Worm (Caenorhabditis elegans) whole organism, mixed stage, embryonic: Measurements from ENCODE around the gene fem-2.

Experiments used
- M03D4.4 ChIP-seq: sonication (generic microtip); optimal IDR thresholded peaks from 2 replicates; lab custom pipeline; 2017; ENCODE audit warnings: mild to moderate bottlenecking, missing genetic modification characterization, missing compliant biosample characterization
- bed-3 ChIP-seq: fragments of 200-800 bp; sonication (Bioruptor generic); optimal IDR thresholded peaks from 3 replicates; lab custom pipeline; 2018; ENCODE audit warnings: mild to moderate bottlenecking, missing genetic modification characterization, moderate library complexity, missing compliant biosample characterization
- blmp-1 ChIP-seq: fragments of 150-350 bp; optimal IDR thresholded peaks from 2 replicates; lab custom pipeline; 2014; ENCODE audit warnings: missing biosample characterization, missing genetic modification characterization
- ceh-39 ChIP-seq: fragments of 150-350 bp; optimal IDR thresholded peaks from 2 replicates; lab custom pipeline; 2014; ENCODE audit warnings: missing biosample characterization, missing genetic modification characterization
- ceh-43 ChIP-seq: fragments of 200-800 bp; sonication (Bioruptor generic); optimal IDR thresholded peaks from 2 replicates; lab custom pipeline; 2018; ENCODE audit warnings: mild to moderate bottlenecking, missing genetic modification characterization, moderate library complexity, missing compliant biosample characterization
- ceh-83 ChIP-seq: fragments of 200-800 bp; sonication (Bioruptor generic); optimal IDR thresholded peaks from 2 replicates; lab custom pipeline; 2018; ENCODE audit warnings: mild to moderate bottlenecking, missing genetic modification characterization, missing compliant biosample characterization
- ces-1 ChIP-seq: fragments of 150-350 bp; optimal IDR thresholded peaks from 2 replicates; lab custom pipeline; 2014; ENCODE audit warnings: missing biosample characterization, missing genetic modification reagents, missing genetic modification characterization
- cnd-1 ChIP-seq: fragments of 200-800 bp; sonication (Bioruptor generic); optimal IDR thresholded peaks from 2 replicates; lab custom pipeline; 2018; ENCODE audit warnings: mild to moderate bottlenecking, missing genetic modification characterization, missing compliant biosample characterization
- drap-1 ChIP-seq: fragments of 200-800 bp; sonication (Bioruptor generic); optimal IDR thresholded peaks from 3 replicates; lab custom pipeline; 2018; ENCODE audit warnings: mild to moderate bottlenecking, missing genetic modification characterization, missing compliant biosample characterization
- elt-1 ChIP-seq: sonication (generic microtip); optimal IDR thresholded peaks from 2 replicates; lab custom pipeline; 2017; ENCODE audit warnings: missing genetic modification characterization, mild to moderate bottlenecking, missing compliant biosample characterization, antibody characterized with exemption, moderate library complexity, borderline replicate concordance; ENCODE audit not compliant: insufficient read depth
- ham-2 ChIP-seq: fragments of 200-800 bp; sonication (Bioruptor generic); optimal IDR thresholded peaks from 2 replicates; lab custom pipeline; 2018; ENCODE audit warnings: mild to moderate bottlenecking, missing genetic modification characterization, missing compliant biosample characterization
- hlh-1 ChIP-seq: fragments of 150-350 bp; optimal IDR thresholded peaks from 2 replicates; lab custom pipeline; 2014; ENCODE audit warnings: missing biosample characterization, missing genetic modification reagents, missing genetic modification characterization
- lin-13 ChIP-seq: fragments of 150-350 bp; optimal IDR thresholded peaks from 2 replicates; lab custom pipeline; 2014; ENCODE audit warnings: missing biosample characterization, missing genetic modification characterization
- lin-32 ChIP-seq: fragments of 200-800 bp; sonication (Bioruptor generic); optimal IDR thresholded peaks from 2 replicates; lab custom pipeline; 2018; ENCODE audit warnings: mild to moderate bottlenecking, missing genetic modification characterization, missing compliant biosample characterization
- mab-5 ChIP-seq: fragments of 150-350 bp; optimal IDR thresholded peaks from 2 replicates; lab custom pipeline; 2014; ENCODE audit warnings: missing biosample characterization, missing genetic modification characterization
- mep-1 ChIP-seq: fragments of 150-350 bp; optimal IDR thresholded peaks from 2 replicates; lab custom pipeline; 2017; ENCODE audit warnings: missing biosample characterization, missing genetic modification reagents, missing genetic modification characterization, inconsistent platforms
- mls-2 ChIP-seq: sonication (generic microtip); optimal IDR thresholded peaks from 2 replicates; lab custom pipeline; 2016; ENCODE audit warnings: mild to moderate bottlenecking, missing genetic modification characterization, moderate library complexity, missing compliant biosample characterization
- nhr-12 ChIP-seq: fragments of 150-350 bp; optimal IDR thresholded peaks from 2 replicates; lab custom pipeline; 2014; ENCODE audit warnings: missing biosample characterization, missing genetic modification characterization
- nhr-237 ChIP-seq: fragments of 150-350 bp; optimal IDR thresholded peaks from 2 replicates; lab custom pipeline; 2014; ENCODE audit warnings: missing biosample characterization, missing genetic modification characterization
- nhr-28 ChIP-seq: fragments of 150-350 bp; optimal IDR thresholded peaks from 2 replicates; lab custom pipeline; 2014; ENCODE audit warnings: missing biosample characterization, missing genetic modification characterization
- nhr-76 ChIP-seq: sonication (generic microtip); optimal IDR thresholded peaks from 2 replicates; lab custom pipeline; 2017; ENCODE audit warnings: missing biosample characterization, missing genetic modification characterization
- sem-2 ChIP-seq: fragments of 200-800 bp; sonication (Bioruptor generic); optimal IDR thresholded peaks from 2 replicates; lab custom pipeline; 2018; ENCODE audit warnings: mild to moderate bottlenecking, missing genetic modification characterization, missing compliant biosample characterization
- snpc-4 ChIP-seq: fragments of 150-350 bp; optimal IDR thresholded peaks from 2 replicates; lab custom pipeline; 2014; ENCODE audit warnings: missing biosample characterization, missing genetic modification characterization
- sptf-1 ChIP-seq: sonication (generic microtip); optimal IDR thresholded peaks from 2 replicates; lab custom pipeline; 2017; ENCODE audit warnings: mild to moderate bottlenecking, missing genetic modification characterization, moderate library complexity, missing compliant biosample characterization
- tbx-8 ChIP-seq: fragments of 200-800 bp; sonication (Bioruptor generic); optimal IDR thresholded peaks from 2 replicates; lab custom pipeline; 2018; ENCODE audit warnings: mild to moderate bottlenecking, missing genetic modification characterization, moderate library complexity, missing compliant biosample characterization
- unc-120 ChIP-seq: sonication (generic microtip); optimal IDR thresholded peaks from 2 replicates; lab custom pipeline; 2017; ENCODE audit warnings: missing genetic modification characterization, missing compliant biosample characterization; ENCODE audit not compliant: poor library complexity, severe bottlenecking
- unc-39 ChIP-seq: fragments of 150-350 bp; optimal IDR thresholded peaks from 2 replicates; lab custom pipeline; 2014; ENCODE audit warnings: missing biosample characterization, missing genetic modification characterization
- unc-62 ChIP-seq: fragments of 150-350 bp; optimal IDR thresholded peaks from 2 replicates; lab custom pipeline; 2014; ENCODE audit warnings: missing biosample characterization, missing genetic modification reagents, missing genetic modification characterization
- zip-8 ChIP-seq: fragments of 150-350 bp; optimal IDR thresholded peaks from 2 replicates; lab custom pipeline; 2014; ENCODE audit warnings: missing biosample characterization, missing genetic modification characterization
- ztf-11 ChIP-seq: fragments of 150-350 bp; optimal IDR thresholded peaks from 2 replicates; lab custom pipeline; 2014; ENCODE audit warnings: missing biosample characterization, missing genetic modification characterization

Gene fem-2

ce11 chrIII:634618-635017 lies at the start of gene fem-2:
Gene fem-2 (minus strand): TSS chrIII:634626.
- TF ChIP-seq ces-1 (peak; percentile 83), elt-1 (no peak)

DNA sequence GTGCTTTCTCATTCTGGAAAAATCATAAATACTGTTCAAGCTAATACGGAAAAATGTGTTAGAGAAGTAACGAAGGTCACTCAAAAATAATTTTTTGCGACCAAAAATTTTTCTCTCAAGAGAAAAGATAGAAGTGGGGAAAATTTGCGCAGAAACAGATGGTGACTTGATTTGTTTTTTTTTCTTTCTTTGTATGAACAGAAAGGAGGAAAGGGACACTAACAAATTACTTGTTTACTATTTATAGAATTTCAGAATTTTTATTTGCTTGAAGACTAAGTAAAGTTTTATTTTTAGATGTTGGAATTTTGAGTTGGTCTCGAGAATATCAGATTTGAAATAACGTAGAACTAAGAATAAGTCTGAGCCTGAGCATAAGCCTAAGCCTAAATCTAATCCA lies 48.9 kb upstream of the fem-2 start, which contains the start of gene W02B3.4:
Gene W02B3.4 (minus strand): TSS at position 101 of the 400 bp plus-strand sequence.
- TF ChIP-seq tbx-8 (GFP tag; lab: Kevin White, UChicago), result no peak
- TF ChIP-seq unc-120 (tag; lab: Kevin White, UChicago), result no peak
- no peak for TF ChIP-seq ceh-83 (GFP tag; lab: Kevin White, UChicago)
- TF ChIP-seq mab-5 (tag; lab: Kevin White, UChicago), result no peak
- TF ChIP-seq M03D4.4, result no peak

DNA sequence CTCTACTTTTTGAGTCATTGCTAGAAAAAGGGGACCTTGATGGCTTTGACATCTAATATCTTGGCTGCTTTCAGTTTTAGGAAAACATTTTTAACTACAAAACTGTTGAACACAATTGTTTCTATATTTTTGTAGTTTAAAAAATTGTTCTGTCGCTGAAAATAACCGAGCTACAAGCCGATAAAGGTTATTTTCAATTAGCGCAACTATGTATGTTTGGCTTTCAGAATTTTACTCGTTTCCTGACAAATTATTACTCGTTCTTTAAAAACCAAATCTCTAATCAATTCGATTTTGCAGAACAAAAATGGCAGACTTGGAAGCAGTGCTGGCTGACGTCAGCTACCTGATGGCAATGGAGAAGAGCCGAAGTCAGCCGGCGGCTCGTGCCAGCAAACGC lies 41.4 kb upstream of the fem-2 start, which contains the start of gene grk-2:
Gene grk-2 (plus strand): TSS at position 301 of the 400 bp plus-strand sequence.
- no peak for TF ChIP-seq nhr-12 (tag; lab: Kevin White, UChicago)
- TF ChIP-seq cnd-1, result no peak
- TF ChIP-seq lin-32, result no peak
- no peak for TF ChIP-seq unc-120 (tag; lab: Kevin White, UChicago)
- TF ChIP-seq mep-1 (tag; lab: Kevin White, UChicago), result no peak
- no peak for TF ChIP-seq hlh-1 (tag; lab: Kevin White, UChicago)
- no peak for TF ChIP-seq zip-8 (tag; lab: Kevin White, UChicago)
- no peak for TF ChIP-seq drap-1 (GFP tag; lab: Kevin White, UChicago)
- no peak for TF ChIP-seq unc-39
- TF ChIP-seq unc-62 (GFP tag; lab: Kevin White, UChicago), result no peak
- no peak for TF ChIP-seq sem-2 (GFP tag; lab: Kevin White, UChicago)
- TF ChIP-seq bed-3 (GFP tag; lab: Kevin White, UChicago), result no peak
- TF ChIP-seq ceh-43, result no peak
- TF ChIP-seq mls-2, result no peak
- TF ChIP-seq ceh-39 (tag; lab: Kevin White, UChicago), result no peak
- TF ChIP-seq ceh-83 (GFP tag; lab: Kevin White, UChicago), result no peak

- TF ChIP-seq nhr-12 (tag; lab: Kevin White, UChicago), result no peak
- peak; percentile 96 for TF ChIP-seq ces-1
- no peak for TF ChIP-seq unc-62 (GFP tag; lab: Kevin White, UChicago)
- TF ChIP-seq sptf-1 (tag; lab: Kevin White, UChicago), result no peak
- TF ChIP-seq, all 35 proteins: peak for 1
Observed at ce11 chrIII:675413-675812, 41.0 kb upstream of the fem-2 start.

ce11 chrIII:670994-671393 lies 36.6 kb upstream of the fem-2 start:
- TF ChIP-seq M03D4.4 (no peak), mab-5 (tag; lab: Kevin White, UChicago) (no peak), zip-8 (tag; lab: Kevin White, UChicago) (no peak), ces-1 (peak; percentile 97), tbx-8 (GFP tag; lab: Kevin White, UChicago) (no peak), unc-120 (tag; lab: Kevin White, UChicago) (peak; percentile 35), nhr-28 (no peak), lin-32 (no peak), nhr-76 (tag; lab: Kevin White, UChicago) (no peak), mep-1 (tag; lab: Kevin White, UChicago) (peak; percentile 41)

DNA sequence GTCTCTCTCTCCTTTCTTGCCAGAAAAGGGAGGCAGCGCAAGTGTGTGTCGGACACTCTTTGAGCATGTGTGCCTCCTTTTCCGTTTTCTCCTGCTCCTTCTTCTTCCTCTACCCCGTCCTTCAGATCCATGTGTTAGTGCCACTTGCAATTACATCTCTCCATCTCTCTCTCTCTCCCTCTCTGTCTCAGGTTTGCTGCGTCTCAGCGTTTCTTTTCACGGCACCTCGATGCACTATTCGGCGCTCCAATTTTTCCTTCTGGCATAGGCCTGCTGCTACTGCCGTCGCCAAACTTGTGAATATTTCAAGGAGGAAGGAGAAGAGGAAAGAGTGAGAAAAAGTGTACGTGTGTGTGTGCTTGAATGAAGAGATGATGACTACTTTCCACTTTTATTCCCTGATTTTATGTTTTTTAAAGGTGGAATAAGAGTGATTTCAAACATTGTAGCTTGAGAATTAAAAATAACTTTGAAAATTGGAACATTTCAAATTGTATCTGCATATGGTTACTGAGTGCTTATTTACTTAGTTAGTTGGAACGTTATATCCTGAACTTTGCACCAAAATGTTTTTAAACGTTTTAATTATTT lies 34.0 kb upstream of the fem-2 start, which contains the start of gene W02B3.3:
Gene W02B3.3 (minus strand): TSS at position 131 of the 591 bp plus-strand sequence.
- no peak for TF ChIP-seq zip-8 (tag; lab: Kevin White, UChicago)
- peak; percentile 93 for TF ChIP-seq ces-1
- peak; percentile 37 for TF ChIP-seq unc-120 (tag; lab: Kevin White, UChicago)
- TF ChIP-seq nhr-76 (tag; lab: Kevin White, UChicago), result no peak
- TF ChIP-seq snpc-4 (tag; lab: Kevin White, UChicago), result no peak
- no peak for TF ChIP-seq cnd-1

DNA sequence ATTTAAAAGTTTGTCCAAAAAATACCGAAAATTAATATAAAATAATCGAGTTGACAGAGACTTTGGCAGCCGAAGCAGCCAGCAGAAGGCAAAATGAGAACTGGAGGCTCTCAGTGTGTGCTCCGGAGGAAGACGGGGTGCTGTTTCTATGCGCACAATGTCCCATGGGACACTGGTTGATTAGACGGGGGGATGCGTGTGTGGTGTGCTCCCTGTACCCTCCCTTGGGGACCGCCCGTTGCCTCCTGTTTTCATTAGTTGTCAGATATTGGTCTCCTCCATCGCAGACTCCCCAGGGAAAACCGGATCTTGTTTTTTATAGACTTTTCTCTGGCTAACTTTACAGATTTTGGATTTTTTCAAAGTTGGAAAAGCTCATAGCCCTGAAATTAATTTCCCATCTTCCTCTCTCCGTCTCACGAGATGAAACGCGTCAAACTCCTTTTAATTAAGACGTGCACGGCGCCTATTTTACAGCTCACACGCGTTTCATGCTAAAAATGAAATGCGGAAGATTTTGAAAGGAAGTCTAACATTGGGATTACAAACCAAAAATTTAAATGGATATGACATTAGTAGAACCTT lies 30.8 kb upstream of the fem-2 start, which contains the start of gene C09F5.3:
Gene C09F5.3 (minus strand): TSS at position 94 of the 585 bp plus-strand sequence.
- TF ChIP-seq tbx-8 (GFP tag; lab: Kevin White, UChicago) (no peak), snpc-4 (tag; lab: Kevin White, UChicago) (no peak), lin-13 (tag; lab: Kevin White, UChicago) (no peak), nhr-237 (tag; lab: Kevin White, UChicago) (no peak), ham-2 (GFP tag; lab: Kevin White, UChicago) (no peak), nhr-28 (no peak), hlh-1 (tag; lab: Kevin White, UChicago) (no peak), bed-3 (GFP tag; lab: Kevin White, UChicago) (no peak), drap-1 (GFP tag; lab: Kevin White, UChicago) (no peak), ztf-11 (tag; lab: Kevin White, UChicago) (no peak), mab-5 (tag; lab: Kevin White, UChicago) (no peak), blmp-1 (no peak)
- TF ChIP-seq, all 35 proteins: peak for 0
